Worm (Caenorhabditis elegans) whole organism, L4 larva: ENCODE data around the gene H40L08.3.

Source experiments
- T26A8.4 ChIP-seq: fragments of 200-800 bp; sonication (Bioruptor generic); IDR thresholded peaks from 2 replicates; pipeline ENCODE4 v1.3.6; 2022; ENCODE audit warnings: missing genetic modification characterization, missing compliant biosample characterization
- ama-1 ChIP-seq: fragments of 150-350 bp; optimal IDR thresholded peaks from 2 replicates; lab custom pipeline; 2014; ENCODE audit warnings: inconsistent platforms, mixed read lengths
- dpl-1 ChIP-seq: fragments of 150-350 bp; optimal IDR thresholded peaks from 2 replicates; lab custom pipeline; 2014; ENCODE audit warnings: missing biosample characterization, missing genetic modification reagents, missing genetic modification characterization
- lin-13 ChIP-seq: fragments of 150-350 bp; optimal IDR thresholded peaks from 2 replicates; lab custom pipeline; 2014; ENCODE audit warnings: missing biosample characterization, missing genetic modification reagents, missing genetic modification characterization
- mxl-2 ChIP-seq: fragments of 200-800 bp; sonication (Bioruptor generic); conservative IDR thresholded peaks from 2 replicates; pipeline ENCODE4 v1.3.6; 2022; ENCODE audit warnings: missing genetic modification reagents, missing genetic modification characterization, missing compliant biosample characterization
- nhr-42 ChIP-seq: fragments of 200-800 bp; sonication (Bioruptor generic); IDR thresholded peaks from 2 replicates; pipeline ENCODE4 v1.3.6; 2022; ENCODE audit warnings: missing genetic modification characterization, missing compliant biosample characterization
- pha-4 ChIP-seq, 2 experiments: fragments of 150-350 bp in 1 of 2; fragments of 200-800 bp in 1 of 2; sonication (Bioruptor generic) in 1 of 2; IDR thresholded peaks in 1 of 2; optimal IDR thresholded peaks in 1 of 2; 2 replicates each; pipeline versions ENCODE4 v1.3.6 to Lab custom; 2014 to 2022; ENCODE audit warnings: missing genetic modification characterization in 2 of 2, missing genetic modification reagents in 2 of 2, missing biosample characterization in 1 of 2, missing compliant biosample characterization in 1 of 2
- tra-1 ChIP-seq: fragments of 200-800 bp; sonication (Bioruptor generic); IDR thresholded peaks from 2 replicates; pipeline ENCODE4 v1.3.6; 2022; ENCODE audit warnings: missing genetic modification reagents, missing genetic modification characterization, missing compliant biosample characterization
- ztf-11 ChIP-seq: fragments of 150-350 bp; optimal IDR thresholded peaks from 2 replicates; lab custom pipeline; 2014; ENCODE audit warnings: missing biosample characterization, missing genetic modification characterization

ce11 chrX:15035748-15036147, 40.1 kb downstream of the H40L08.3 start:
- no peak for TF ChIP-seq nhr-42 (GFP tag; lab: Robert Waterston, UW)
- no peak for TF ChIP-seq lin-13 (GFP tag; lab: Kevin White, UChicago)
- no peak for TF ChIP-seq dpl-1 (GFP tag; lab: Kevin White, UChicago)
- no peak for TF ChIP-seq pha-4 (GFP tag; IDR thresholded peaks at IDR 0.05; lab: Robert Waterston, UW)
- no peak for TF ChIP-seq pha-4 (tag; optimal IDR thresholded peaks at IDR 0.05; lab: Kevin White, UChicago)
- TF ChIP-seq ztf-11 (tag; lab: Kevin White, UChicago): no peak
- TF ChIP-seq T26A8.4 (GFP tag; lab: Robert Waterston, UW): no peak
- no peak for TF ChIP-seq ama-1 (lab: Kevin White, UChicago)
- no peak for TF ChIP-seq mxl-2
- no peak for TF ChIP-seq tra-1 (GFP tag; lab: Robert Waterston, UW)
